Fruit fly (Drosophila melanogaster) whole organism, prepupa: ENCODE measurements around the gene CG11670.

Source experiments
- Blimp-1 ChIP-seq: fragments of 200-800 bp; sonication (Bioruptor generic); optimal IDR thresholded peaks from 3 replicates; lab custom pipeline; 2017; ENCODE audit warnings: missing biosample characterization, missing genetic modification characterization, mild to moderate bottlenecking, moderate library complexity, missing genetic modification reagents
- CG10631 ChIP-seq: fragments of 200-800 bp; sonication (Bioruptor generic); optimal IDR thresholded peaks from 2 replicates; lab custom pipeline; 2016; ENCODE audit warnings: missing biosample characterization, missing genetic modification characterization
- CG11294 ChIP-seq: fragments of 200-800 bp; sonication (Bioruptor generic); IDR thresholded peaks from 2 replicates; pipeline ENCODE4 v1.3.6; 2022; ENCODE audit warnings: missing biosample characterization, missing genetic modification characterization
- CG11902 ChIP-seq: fragments of 200-800 bp; sonication (Bioruptor generic); optimal IDR thresholded peaks from 3 replicates; lab custom pipeline; 2016; ENCODE audit warnings: missing biosample characterization, missing genetic modification characterization
- CG15336 ChIP-seq: fragments of 200-800 bp; sonication (Bioruptor generic); IDR thresholded peaks from 2 replicates; pipeline ENCODE4 v1.3.6; 2022; ENCODE audit warnings: missing biosample characterization, missing genetic modification characterization
- CG1621 ChIP-seq: fragments of 200-800 bp; sonication (Bioruptor generic); optimal IDR thresholded peaks from 3 replicates; lab custom pipeline; 2018; ENCODE audit warnings: missing biosample characterization, mild to moderate bottlenecking, missing genetic modification characterization
- CG16779 ChIP-seq: fragments of 200-800 bp; sonication (Bioruptor generic); optimal IDR thresholded peaks from 3 replicates; lab custom pipeline; 2017; ENCODE audit warnings: missing biosample characterization, mild to moderate bottlenecking, missing genetic modification characterization
- CG3032 ChIP-seq: fragments of 200-800 bp; optimal IDR thresholded peaks from 2 replicates; lab custom pipeline; 2019; ENCODE audit warnings: missing biosample characterization, mild to moderate bottlenecking, missing genetic modification characterization, moderate library complexity
- CG31627 ChIP-seq: fragments of 200-800 bp; sonication (Bioruptor generic); optimal IDR thresholded peaks from 3 replicates; lab custom pipeline; 2016; ENCODE audit warnings: missing biosample characterization, missing genetic modification characterization
- CG32006 ChIP-seq: fragments of 200-800 bp; sonication (Bioruptor generic); optimal IDR thresholded peaks from 3 replicates; lab custom pipeline; 2017; ENCODE audit warnings: missing biosample characterization, mild to moderate bottlenecking, missing genetic modification characterization
- CG34406 ChIP-seq: fragments of 200-800 bp; sonication (Bioruptor generic); optimal IDR thresholded peaks from 3 replicates; lab custom pipeline; 2016; ENCODE audit warnings: missing biosample characterization, missing genetic modification characterization
- CG4318 ChIP-seq: fragments of 200-800 bp; sonication (Bioruptor generic); optimal IDR thresholded peaks from 3 replicates; lab custom pipeline; 2017; ENCODE audit warnings: missing biosample characterization, mild to moderate bottlenecking, missing genetic modification characterization
- CG6163 ChIP-seq: fragments of 200-800 bp; sonication (Bioruptor generic); IDR thresholded peaks from 3 replicates; pipeline ENCODE4 v1.3.6; 2022; ENCODE audit warnings: missing biosample characterization, missing genetic modification characterization
- CG6276 ChIP-seq: fragments of 200-800 bp; sonication (Bioruptor generic); optimal IDR thresholded peaks from 2 replicates; lab custom pipeline; 2017; ENCODE audit warnings: missing biosample characterization, mild to moderate bottlenecking, missing genetic modification characterization
- CG6792 ChIP-seq: fragments of 200-800 bp; sonication (Bioruptor generic); optimal IDR thresholded peaks from 3 replicates; lab custom pipeline; 2016; ENCODE audit warnings: missing biosample characterization, missing genetic modification characterization
- CG6808 ChIP-seq: fragments of 200-800 bp; sonication (Bioruptor generic); optimal IDR thresholded peaks from 3 replicates; lab custom pipeline; 2017; ENCODE audit warnings: missing biosample characterization, missing genetic modification characterization, mild to moderate bottlenecking, moderate library complexity, missing genetic modification reagents
- CG6854 ChIP-seq: fragments of 200-800 bp; sonication (Bioruptor generic); optimal IDR thresholded peaks from 2 replicates; lab custom pipeline; 2017; ENCODE audit warnings: missing biosample characterization, mild to moderate bottlenecking, missing genetic modification characterization
- CG8119 ChIP-seq: fragments of 200-800 bp; sonication (Bioruptor generic); IDR thresholded peaks from 3 replicates; pipeline ENCODE4 v1.3.6; 2022; ENCODE audit warnings: missing biosample characterization, missing genetic modification characterization
- CG8632 ChIP-seq: fragments of 200-800 bp; sonication (Bioruptor generic); optimal IDR thresholded peaks from 3 replicates; lab custom pipeline; 2016; ENCODE audit warnings: missing biosample characterization, missing genetic modification characterization
- CG9139 ChIP-seq: fragments of 200-800 bp; sonication (Bioruptor generic); optimal IDR thresholded peaks from 3 replicates; lab custom pipeline; 2017; ENCODE audit warnings: missing biosample characterization, mild to moderate bottlenecking, missing genetic modification characterization
- Eip78C ChIP-seq: fragments of 200-800 bp; sonication (Bioruptor generic); peaks from one replicate; lab custom pipeline; 2016; ENCODE audit warnings: missing biosample characterization, missing genetic modification characterization
- Eip93F ChIP-seq: fragments of 200-800 bp; sonication (Bioruptor generic); optimal IDR thresholded peaks from 2 replicates; lab custom pipeline; 2016; ENCODE audit warnings: missing biosample characterization, mild to moderate bottlenecking, missing genetic modification characterization
- Ets96B ChIP-seq: fragments of 200-800 bp; optimal IDR thresholded peaks from 2 replicates; lab custom pipeline; 2019; ENCODE audit warnings: missing biosample characterization, mild to moderate bottlenecking, missing genetic modification characterization, moderate library complexity
- Gug ChIP-seq: fragments of 200-800 bp; sonication (Bioruptor generic); IDR thresholded peaks from 2 replicates; pipeline ENCODE4 v1.3.6; 2022; ENCODE audit warnings: missing biosample characterization, missing genetic modification characterization
- Hr38 ChIP-seq: sonication (Bioruptor generic); optimal IDR thresholded peaks from 2 replicates; lab custom pipeline; 2016; ENCODE audit warnings: missing biosample characterization, missing genetic modification characterization
- Hr39 ChIP-seq: fragments of 200-800 bp; sonication (Bioruptor generic); optimal IDR thresholded peaks from 2 replicates; lab custom pipeline; 2016; ENCODE audit warnings: missing biosample characterization, missing genetic modification characterization
- Lpt ChIP-seq: fragments of 200-800 bp; sonication (Bioruptor generic); optimal IDR thresholded peaks from 3 replicates; lab custom pipeline; 2016; ENCODE audit warnings: missing biosample characterization, missing genetic modification characterization
- Met ChIP-seq: fragments of 200-800 bp; sonication (Bioruptor generic); optimal IDR thresholded peaks from 3 replicates; lab custom pipeline; 2016; ENCODE audit warnings: missing biosample characterization, missing genetic modification characterization
- OdsH ChIP-seq: fragments of 200-800 bp; sonication (Bioruptor generic); optimal IDR thresholded peaks from 3 replicates; lab custom pipeline; 2016; ENCODE audit warnings: missing biosample characterization, missing genetic modification characterization
- Smox ChIP-seq: fragments of 200-800 bp; sonication (Bioruptor generic); optimal IDR thresholded peaks from 3 replicates; lab custom pipeline; 2016; ENCODE audit warnings: missing biosample characterization, missing genetic modification characterization
- Sox14 ChIP-seq: fragments of 200-800 bp; sonication (Bioruptor generic); optimal IDR thresholded peaks from 3 replicates; lab custom pipeline; 2016; ENCODE audit warnings: missing biosample characterization, missing genetic modification characterization
- Sox15 ChIP-seq: fragments of 200-800 bp; sonication (Bioruptor generic); optimal IDR thresholded peaks from 3 replicates; lab custom pipeline; 2016; ENCODE audit warnings: missing biosample characterization, missing genetic modification characterization
- achi ChIP-seq: fragments of 200-800 bp; sonication (Bioruptor generic); optimal IDR thresholded peaks from 3 replicates; lab custom pipeline; 2016; ENCODE audit warnings: missing biosample characterization, missing genetic modification characterization
- acj6 ChIP-seq: fragments of 200-800 bp; sonication (Bioruptor generic); optimal IDR thresholded peaks from 3 replicates; lab custom pipeline; 2016; ENCODE audit warnings: missing biosample characterization, missing genetic modification characterization
- cyc ChIP-seq: fragments of 200-800 bp; sonication (Bioruptor generic); optimal IDR thresholded peaks from 3 replicates; lab custom pipeline; 2016; ENCODE audit warnings: missing biosample characterization, missing genetic modification characterization
- dac ChIP-seq: fragments of 200-800 bp; sonication (Bioruptor generic); optimal IDR thresholded peaks from 2 replicates; lab custom pipeline; 2017; ENCODE audit warnings: missing biosample characterization, mild to moderate bottlenecking, missing genetic modification characterization
- dsx ChIP-seq: fragments of 200-800 bp; optimal IDR thresholded peaks from 3 replicates; lab custom pipeline; 2019; ENCODE audit warnings: missing biosample characterization, mild to moderate bottlenecking, missing genetic modification characterization, moderate library complexity; ENCODE audit not compliant: poor library complexity, severe bottlenecking
- eg ChIP-seq: fragments of 200-800 bp; sonication (Bioruptor generic); IDR thresholded peaks from 3 replicates; pipeline ENCODE4 v1.3.6; 2022; ENCODE audit warnings: missing biosample characterization, missing genetic modification characterization
- esn ChIP-seq: fragments of 200-800 bp; sonication (Bioruptor generic); optimal IDR thresholded peaks from 2 replicates; lab custom pipeline; 2016; ENCODE audit warnings: missing biosample characterization, mild to moderate bottlenecking, missing genetic modification characterization, moderate library complexity
- fkh ChIP-seq: fragments of 200-800 bp; sonication (Bioruptor generic); optimal IDR thresholded peaks from 3 replicates; lab custom pipeline; 2017; ENCODE audit warnings: missing biosample characterization, mild to moderate bottlenecking, missing genetic modification characterization, moderate library complexity
- lz ChIP-seq: fragments of 200-800 bp; sonication (Bioruptor generic); optimal IDR thresholded peaks from 3 replicates; lab custom pipeline; 2016; ENCODE audit warnings: missing biosample characterization, missing genetic modification characterization
- net ChIP-seq: fragments of 200-800 bp; sonication (Bioruptor generic); optimal IDR thresholded peaks from 3 replicates; lab custom pipeline; 2016; ENCODE audit warnings: missing biosample characterization, missing genetic modification characterization
- pdm3 ChIP-seq: fragments of 200-800 bp; sonication (Bioruptor generic); optimal IDR thresholded peaks from 3 replicates; lab custom pipeline; 2016; ENCODE audit warnings: missing biosample characterization, missing genetic modification characterization
- spab ChIP-seq: fragments of 200-800 bp; sonication (Bioruptor generic); optimal IDR thresholded peaks from 2 replicates; lab custom pipeline; 2017; ENCODE audit warnings: missing biosample characterization, mild to moderate bottlenecking, missing genetic modification characterization, missing genetic modification reagents
- svp ChIP-seq: fragments of 200-800 bp; sonication (Bioruptor generic); peaks from one replicate; lab custom pipeline; 2016; ENCODE audit warnings: missing biosample characterization, missing genetic modification characterization
- topi ChIP-seq: fragments of 200-800 bp; sonication (Bioruptor generic); optimal IDR thresholded peaks from 3 replicates; lab custom pipeline; 2016; ENCODE audit warnings: missing biosample characterization, missing genetic modification characterization
- vri ChIP-seq: fragments of 200-800 bp; sonication (Bioruptor generic); optimal IDR thresholded peaks from 3 replicates; lab custom pipeline; 2016; ENCODE audit warnings: missing biosample characterization, mild to moderate bottlenecking, missing genetic modification characterization

CG11670 gene

DNA sequence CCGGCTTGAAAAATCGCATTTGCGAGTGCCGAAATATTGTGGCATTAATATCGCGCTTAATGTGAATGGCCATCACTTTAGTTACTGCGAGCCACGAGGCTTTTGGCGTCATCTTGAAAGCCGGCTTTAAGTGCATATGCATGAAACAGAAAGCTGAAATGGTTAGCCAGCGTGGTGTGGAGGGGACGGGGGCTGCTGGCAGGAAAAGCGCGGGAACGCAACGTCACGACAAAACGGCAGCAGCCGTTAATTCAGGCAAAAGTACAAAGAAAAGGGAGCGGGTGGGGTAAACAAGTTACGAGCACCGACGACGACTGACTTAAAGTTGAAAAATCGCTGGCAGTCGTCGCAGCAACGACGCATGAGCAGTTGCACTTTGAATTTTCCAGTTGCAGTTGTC, 26.4 kb upstream of the CG11670 start:
- TF ChIP-seq Sox15 (GFP tag; lab: Kevin White, UChicago) (no peak), cyc (GFP tag; lab: Kevin White, UChicago) (no peak), net (GFP tag; lab: Kevin White, UChicago) (no peak), lz (GFP tag; lab: Kevin White, UChicago) (no peak), vri (no peak), CG8632 (no peak), dac (GFP tag; lab: Kevin White, UChicago) (no peak), Eip78C (GFP tag; lab: Kevin White, UChicago) (no peak), CG31627 (GFP tag; lab: Kevin White, UChicago) (no peak), Met (GFP tag; lab: Kevin White, UChicago) (no peak), Sox14 (GFP tag; lab: Kevin White, UChicago) (peak; percentile 3), CG32006 (GFP tag; lab: Kevin White, UChicago) (no peak), CG4318 (GFP tag; lab: Kevin White, UChicago) (no peak), CG6276 (GFP tag; lab: Kevin White, UChicago) (no peak), CG6854 (GFP tag; lab: Kevin White, UChicago) (peak; percentile 4), CG8119 (GFP tag; lab: Robert Waterston, UW) (no peak), fkh (GFP tag; lab: Kevin White, UChicago) (no peak), Blimp-1 (GFP tag; lab: Kevin White, UChicago) (peak; percentile 84), CG6792 (GFP tag; lab: Kevin White, UChicago) (no peak), spab (GFP tag; lab: Kevin White, UChicago) (no peak), CG11902 (GFP tag; lab: Kevin White, UChicago) (no peak), eg (GFP tag; lab: Robert Waterston, UW) (0 out of 3 replicates have a peak, but pooled peaks have one; percentile 23), CG3032 (tag; lab: Kevin White, UChicago) (no peak)

- TF ChIP-seq vri (peak; percentile 72), svp (GFP tag; lab: Kevin White, UChicago) (no peak), OdsH (GFP tag; lab: Kevin White, UChicago) (peak; percentile 6), CG6792 (GFP tag; lab: Kevin White, UChicago) (no peak), CG34406 (GFP tag; lab: Kevin White, UChicago) (no peak), CG6163 (GFP tag; lab: Robert Waterston, UW) (peak; percentile 50; the same call in 1 of the 3 replicates), acj6 (GFP tag; lab: Kevin White, UChicago) (no peak), CG11294 (GFP tag; lab: Robert Waterston, UW) (no peak), Gug (GFP tag; lab: Robert Waterston, UW) (no peak), Eip78C (GFP tag; lab: Kevin White, UChicago) (peak; percentile 84), CG1621 (tag; lab: Kevin White, UChicago) (peak; percentile 4), Hr38 (GFP tag; lab: Kevin White, UChicago) (no peak), CG9139 (GFP tag; lab: Kevin White, UChicago) (peak; percentile 23), CG10631 (GFP tag; lab: Kevin White, UChicago) (peak; percentile 74), achi (GFP tag; lab: Kevin White, UChicago) (no peak), Sox15 (GFP tag; lab: Kevin White, UChicago) (no peak), CG15336 (GFP tag; lab: Robert Waterston, UW) (peak; percentile 24; the same call in 1 of the 2 replicates), CG6854 (GFP tag; lab: Kevin White, UChicago) (no peak), CG6808 (GFP tag; lab: Kevin White, UChicago) (peak; percentile 42), Blimp-1 (GFP tag; lab: Kevin White, UChicago) (peak; percentile 32), CG16779 (tag; lab: Kevin White, UChicago) (peak; percentile 46), topi (GFP tag; lab: Kevin White, UChicago) (peak; percentile 22), CG11902 (GFP tag; lab: Kevin White, UChicago) (no peak), Ets96B (tag; lab: Kevin White, UChicago) (peak; percentile 14), Hr39 (GFP tag; lab: Kevin White, UChicago) (no peak), Lpt (GFP tag; lab: Kevin White, UChicago) (peak; percentile 60), Eip93F (GFP tag; lab: Kevin White, UChicago) (peak; percentile 18), eg (GFP tag; lab: Robert Waterston, UW) (0 out of 3 replicates have a peak, but pooled peaks have one; percentile 5), CG3032 (tag; lab: Kevin White, UChicago) (no peak), Smox (no peak), dsx (GFP tag; lab: Kevin White, UChicago) (peak; percentile 61), esn (GFP tag; lab: Kevin White, UChicago) (peak; percentile 11), fkh (GFP tag; lab: Kevin White, UChicago) (peak; percentile 21), pdm3 (GFP tag; lab: Kevin White, UChicago) (no peak)
Observed at dm6 chr3R:13015811-13016766, 25.8 kb upstream of the CG11670 start.
